Worm (Caenorhabditis elegans) whole organism, L2 larva: ENCODE data around the gene praf-3.

Experiments
- crh-2 ChIP-seq: sonication (generic microtip); optimal IDR thresholded peaks from 2 replicates; lab custom pipeline; 2017; ENCODE audit warnings: missing biosample characterization, missing genetic modification characterization
- dmd-4 ChIP-seq: sonication (generic microtip); optimal IDR thresholded peaks from 2 replicates; lab custom pipeline; 2017; ENCODE audit warnings: missing biosample characterization, missing genetic modification characterization
- fos-1 ChIP-seq: fragments of 150-350 bp; optimal IDR thresholded peaks from 2 replicates; lab custom pipeline; 2014; ENCODE audit warnings: missing biosample characterization, missing genetic modification characterization
- lin-11 ChIP-seq: fragments of 150-350 bp; sonication (generic microtip); optimal IDR thresholded peaks from 2 replicates; lab custom pipeline; 2014; ENCODE audit warnings: missing biosample characterization, missing genetic modification characterization, inconsistent platforms, mixed read lengths
- lin-39 ChIP-seq: fragments of 150-350 bp; optimal IDR thresholded peaks from 2 replicates; lab custom pipeline; 2014; ENCODE audit warnings: missing biosample characterization, missing genetic modification reagents, missing genetic modification characterization
- lsy-2 ChIP-seq, 2 experiments: fragments of 150-350 bp in 1 of 2; sonication (generic microtip) in 1 of 2; optimal IDR thresholded peaks; 2 replicates each; lab custom pipeline; 2014 to 2017; ENCODE audit warnings: missing biosample characterization in 2 of 2, missing genetic modification characterization in 2 of 2
- nhr-11 ChIP-seq: fragments of 150-350 bp; optimal IDR thresholded peaks from 2 replicates; lab custom pipeline; 2014; ENCODE audit warnings: missing biosample characterization, missing genetic modification characterization
- nhr-12 ChIP-seq: fragments of 150-350 bp; optimal IDR thresholded peaks from 2 replicates; lab custom pipeline; 2014; ENCODE audit warnings: missing biosample characterization, missing genetic modification characterization
- nhr-21 ChIP-seq: fragments of 150-350 bp; optimal IDR thresholded peaks from 2 replicates; lab custom pipeline; 2014; ENCODE audit warnings: missing biosample characterization, missing genetic modification characterization
- nhr-25 ChIP-seq: fragments of 150-350 bp; sonication (generic microtip); optimal IDR thresholded peaks from 3 replicates; lab custom pipeline; 2014; ENCODE audit warnings: missing biosample characterization, missing genetic modification characterization
- peb-1 ChIP-seq: fragments of 150-350 bp; optimal IDR thresholded peaks from 2 replicates; lab custom pipeline; 2014; ENCODE audit warnings: missing biosample characterization, missing genetic modification characterization
- skn-1 ChIP-seq: sonication (generic microtip); optimal IDR thresholded peaks from 2 replicates; lab custom pipeline; 2017; ENCODE audit warnings: missing biosample characterization, missing genetic modification characterization
- unc-62 ChIP-seq: fragments of 150-350 bp; optimal IDR thresholded peaks from 2 replicates; lab custom pipeline; 2014; ENCODE audit warnings: missing biosample characterization, missing genetic modification reagents, missing genetic modification characterization

DNA sequence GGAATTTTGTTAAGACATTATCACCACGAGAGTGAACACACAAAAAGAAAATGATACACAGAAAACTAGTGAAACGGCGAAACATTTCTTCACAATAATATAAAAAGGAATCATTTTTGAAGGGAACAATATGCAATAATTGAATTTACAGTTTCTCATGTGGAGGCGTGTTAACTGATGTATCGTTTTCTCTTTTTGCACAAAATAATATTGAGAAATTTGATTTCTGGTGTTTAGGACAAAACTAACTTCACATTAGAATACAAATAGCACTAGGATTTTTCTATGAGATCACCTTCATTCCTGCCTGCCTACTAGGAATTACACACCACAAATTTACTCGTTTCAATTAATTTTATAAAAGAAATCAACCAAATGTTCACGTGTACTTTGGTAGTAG is 21.3 kb upstream of the praf-3 start, which contains the start of gene D2096.13:
- TF ChIP-seq dmd-4 (tag; lab: Kevin White, UChicago) (no peak), fos-1 (no peak), lsy-2 (tag; optimal IDR thresholded peaks at IDR 0.05; lab: Kevin White, UChicago) (no peak), unc-62 (GFP tag; lab: Kevin White, UChicago) (no peak), peb-1 (no peak), lin-39 (no peak), nhr-12 (tag; lab: Kevin White, UChicago) (no peak), nhr-11 (tag; lab: Kevin White, UChicago) (no peak), crh-2 (no peak), nhr-25 (tag; lab: Kevin White, UChicago) (no peak), nhr-21 (no peak), skn-1 (no peak), lin-11 (tag; lab: Kevin White, UChicago) (no peak)
